Worm (Caenorhabditis elegans) whole organism, young adult: ENCODE data around the gene F54E2.2.

Source experiments
- F52B5.7 ChIP-seq: sonication (generic microtip); optimal IDR thresholded peaks from 2 replicates; lab custom pipeline; 2016; ENCODE audit warnings: mild to moderate bottlenecking, missing genetic modification characterization, missing compliant biosample characterization
- ama-1 ChIP-seq, 3 experiments: fragments of 150-350 bp in 1 of 3; sonication (generic microtip) in 2 of 3; optimal IDR thresholded peaks; 2 replicates each; lab custom pipeline; 2014 to 2018; ENCODE audit warnings: missing biosample characterization in 2 of 3, missing genetic modification characterization in 2 of 3, missing genetic modification reagents in 2 of 3
- atf-7 ChIP-seq: sonication (generic microtip); optimal IDR thresholded peaks from 2 replicates; lab custom pipeline; 2017; ENCODE audit warnings: mild to moderate bottlenecking, missing genetic modification characterization, missing compliant biosample characterization
- dpl-1 ChIP-seq: fragments of 150-350 bp; optimal IDR thresholded peaks from 2 replicates; lab custom pipeline; 2014; ENCODE audit warnings: missing biosample characterization, missing genetic modification reagents, missing genetic modification characterization
- hlh-12 ChIP-seq: sonication (generic microtip); optimal IDR thresholded peaks from 2 replicates; lab custom pipeline; 2016; ENCODE audit warnings: missing genetic modification characterization, missing compliant biosample characterization
- lag-1 ChIP-seq: fragments of 200-800 bp; sonication (Bioruptor generic); IDR thresholded peaks from 2 replicates; pipeline ENCODE4 v1.3.6; 2022; ENCODE audit warnings: missing genetic modification reagents, missing genetic modification characterization, missing compliant biosample characterization
- let-607 ChIP-seq, 2 experiments: fragments of 200-800 bp in 1 of 2; sonication (Bioruptor generic) in 1 of 2; sonication (generic microtip) in 1 of 2; optimal IDR thresholded peaks; 2 replicates each; lab custom pipeline; 2016 to 2018; ENCODE audit warnings: mild to moderate bottlenecking in 2 of 2, missing compliant biosample characterization in 2 of 2, missing genetic modification characterization in 2 of 2, moderate library complexity in 2 of 2, missing genotype in 1 of 2
- mcd-1 ChIP-seq: fragments of 200-800 bp; sonication (Bioruptor generic); IDR thresholded peaks from 2 replicates; pipeline ENCODE4 v1.3.6; 2022; ENCODE audit warnings: missing genetic modification reagents, missing genetic modification characterization, missing compliant biosample characterization
- nfya-1 ChIP-seq: sonication (generic microtip); optimal IDR thresholded peaks from 2 replicates; lab custom pipeline; 2017; ENCODE audit warnings: antibody characterized with exemption, missing compliant biosample characterization, missing genetic modification characterization, borderline replicate concordance; ENCODE audit not compliant: insufficient read depth
- nhr-27 ChIP-seq: fragments of 200-800 bp; sonication (Bioruptor generic); optimal IDR thresholded peaks from 2 replicates; lab custom pipeline; 2018; ENCODE audit warnings: mild to moderate bottlenecking, missing genetic modification characterization, moderate library complexity, missing compliant biosample characterization
- nhr-80 ChIP-seq: sonication (generic microtip); optimal IDR thresholded peaks from 2 replicates; lab custom pipeline; 2016; ENCODE audit warnings: missing genetic modification characterization, missing compliant biosample characterization
- nhr-90 ChIP-seq: sonication (generic microtip); optimal IDR thresholded peaks from 2 replicates; lab custom pipeline; 2016; ENCODE audit warnings: missing genotype, mild to moderate bottlenecking, missing genetic modification characterization, missing compliant biosample characterization
- sptf-2 ChIP-seq: fragments of 200-800 bp; sonication (Bioruptor generic); optimal IDR thresholded peaks from 2 replicates; lab custom pipeline; 2018; ENCODE audit warnings: mild to moderate bottlenecking, missing genetic modification characterization, missing compliant biosample characterization

DNA sequence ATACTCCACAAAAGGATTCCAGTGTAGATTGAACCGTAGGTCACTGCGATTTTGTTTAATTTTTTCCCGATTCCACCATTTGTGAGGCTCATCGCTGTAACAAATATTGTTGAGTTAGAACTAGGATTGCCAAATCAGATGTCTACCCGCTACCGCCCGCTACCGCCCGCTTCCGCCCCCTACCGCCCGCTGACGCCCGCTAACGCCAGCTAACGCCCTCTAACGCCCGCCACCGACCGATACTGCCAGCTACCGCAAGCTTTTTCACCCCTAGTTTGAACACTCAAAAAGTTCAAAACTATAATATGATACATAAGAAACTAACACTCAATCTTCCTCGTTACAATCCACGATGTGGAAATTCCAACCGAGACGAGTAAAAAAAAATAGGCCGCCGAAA is 37.7 kb upstream of the F54E2.2 start:
- TF ChIP-seq dpl-1 (GFP tag; lab: Kevin White, UChicago), result no peak
- TF ChIP-seq nhr-90 (tag; lab: Kevin White, UChicago), result no peak
- TF ChIP-seq nhr-27 (tag; lab: Kevin White, UChicago), result no peak
- TF ChIP-seq hlh-12, result no peak
- TF ChIP-seq lag-1 (GFP tag; lab: Robert Waterston, UW), result no peak
- no peak for TF ChIP-seq nfya-1 (tag; lab: Kevin White, UChicago)
- no peak for TF ChIP-seq ama-1 (optimal IDR thresholded peaks at IDR 0.05; lab: Kevin White, UChicago)
- no peak for TF ChIP-seq ama-1 (GFP tag; optimal IDR thresholded peaks at IDR 0.05; lab: Kevin White, UChicago)
- TF ChIP-seq let-607 (tag; optimal IDR thresholded peaks at IDR 0.05; lab: Kevin White, UChicago), result no peak
- no peak for TF ChIP-seq mcd-1 (GFP tag; lab: Robert Waterston, UW)
- TF ChIP-seq nhr-80 (tag; lab: Kevin White, UChicago), result no peak
- no peak for TF ChIP-seq sptf-2 (GFP tag; lab: Kevin White, UChicago)
- TF ChIP-seq atf-7 (tag; lab: Kevin White, UChicago), result no peak
- TF ChIP-seq F52B5.7 (tag; lab: Kevin White, UChicago), result no peak
